Worm (Caenorhabditis elegans) whole organism, L1 larva: ENCODE data around the gene srh-134.
"Not testable (repeated sequence)": the region's sequence is repeated elsewhere in the genome, so short reads cannot be mapped to it uniquely, and the experiment has no call there.

Experiments
- C04F5.9 ChIP-seq: sonication (generic microtip); optimal IDR thresholded peaks from 2 replicates; lab custom pipeline; 2016; ENCODE audit warnings: missing genetic modification characterization, missing compliant biosample characterization
- C16A3.4 ChIP-seq: fragments of 150-350 bp; optimal IDR thresholded peaks from 2 replicates; lab custom pipeline; 2014; ENCODE audit warnings: missing biosample characterization, missing genetic modification characterization
- alr-1 ChIP-seq: fragments of 200-800 bp; sonication (Bioruptor generic); optimal IDR thresholded peaks from 2 replicates; lab custom pipeline; 2018; ENCODE audit warnings: borderline replicate concordance, mild to moderate bottlenecking, missing genetic modification characterization, missing compliant biosample characterization
- ama-1 ChIP-seq: fragments of 150-350 bp; optimal IDR thresholded peaks from 2 replicates; lab custom pipeline; 2014
- ceh-88 ChIP-seq: fragments of 200-800 bp; sonication (Bioruptor generic); IDR thresholded peaks from 2 replicates; pipeline ENCODE4 v1.3.6; 2022; ENCODE audit warnings: missing genetic modification characterization, missing compliant biosample characterization
- ces-1 ChIP-seq: fragments of 150-350 bp; optimal IDR thresholded peaks from 2 replicates; lab custom pipeline; 2014; ENCODE audit warnings: missing biosample characterization, missing genetic modification reagents, missing genetic modification characterization
- efl-1 ChIP-seq, 4 experiments: fragments of 150-350 bp; optimal IDR thresholded peaks in 3 of 4; peaks in 1 of 4; 1 replicate in 1 of 4; 2 replicates in 3 of 4; lab custom pipeline; 2014; ENCODE audit warnings: missing biosample characterization in 2 of 4, missing genetic modification characterization in 2 of 4, missing genetic modification reagents in 2 of 4
- fkh-10 ChIP-seq: sonication (generic microtip); optimal IDR thresholded peaks from 2 replicates; lab custom pipeline; 2017; ENCODE audit warnings: missing biosample characterization, missing genetic modification reagents, missing genetic modification characterization
- fkh-8 ChIP-seq: sonication (generic microtip); optimal IDR thresholded peaks from 2 replicates; lab custom pipeline; 2016; ENCODE audit warnings: mild to moderate bottlenecking, missing genetic modification characterization, missing compliant biosample characterization
- hlh-17 ChIP-seq: fragments of 200-800 bp; sonication (Bioruptor generic); optimal IDR thresholded peaks from 2 replicates; lab custom pipeline; 2018; ENCODE audit warnings: missing genetic modification characterization, mild to moderate bottlenecking, missing compliant biosample characterization, moderate library complexity, borderline replicate concordance
- hlh-4 ChIP-seq: sonication (generic microtip); optimal IDR thresholded peaks from 2 replicates; lab custom pipeline; 2016; ENCODE audit warnings: mild to moderate bottlenecking, missing genetic modification characterization, missing compliant biosample characterization
- irx-1 ChIP-seq: sonication (generic microtip); optimal IDR thresholded peaks from 2 replicates; lab custom pipeline; 2016; ENCODE audit warnings: missing genetic modification characterization, missing compliant biosample characterization
- isw-1 ChIP-seq: fragments of 200-800 bp; sonication (Bioruptor generic); IDR thresholded peaks from 2 replicates; pipeline ENCODE4 v1.3.6; 2022; ENCODE audit warnings: missing genetic modification characterization, missing compliant biosample characterization
- jun-1 ChIP-seq: fragments of 150-350 bp; optimal IDR thresholded peaks from 2 replicates; lab custom pipeline; 2014; ENCODE audit warnings: missing biosample characterization, missing genetic modification reagents, missing genetic modification characterization
- lin-13 ChIP-seq: fragments of 150-350 bp; optimal IDR thresholded peaks from 2 replicates; lab custom pipeline; 2014; ENCODE audit warnings: missing biosample characterization, missing genetic modification reagents, missing genetic modification characterization
- lin-14 ChIP-seq: fragments of 200-800 bp; sonication (Bioruptor generic); optimal IDR thresholded peaks from 2 replicates; lab custom pipeline; 2018; ENCODE audit warnings: mild to moderate bottlenecking, missing genetic modification characterization, moderate library complexity, missing compliant biosample characterization
- lin-35 ChIP-seq, 2 experiments: fragments of 150-350 bp; optimal IDR thresholded peaks; 2 replicates each; lab custom pipeline; 2014; ENCODE audit warnings: missing biosample characterization in 2 of 2, missing genetic modification characterization in 2 of 2, missing genetic modification reagents in 2 of 2
- lsy-2 ChIP-seq, 2 experiments: fragments of 150-350 bp; optimal IDR thresholded peaks; 2 replicates each; lab custom pipeline; 2014; ENCODE audit warnings: missing biosample characterization in 2 of 2, missing genetic modification characterization in 2 of 2
- mdl-1 ChIP-seq, 2 experiments: fragments of 150-350 bp; optimal IDR thresholded peaks; 2 replicates each; lab custom pipeline; 2014 to 2017; ENCODE audit warnings: missing biosample characterization in 2 of 2, missing genetic modification characterization in 2 of 2, inconsistent platforms in 1 of 2
- nhr-11 ChIP-seq: fragments of 150-350 bp; optimal IDR thresholded peaks from 2 replicates; lab custom pipeline; 2014; ENCODE audit warnings: missing biosample characterization, missing genetic modification characterization
- nhr-19 ChIP-seq: fragments of 200-800 bp; sonication (Bioruptor generic); conservative IDR thresholded peaks from 2 replicates; pipeline ENCODE4 v1.3.6; 2022; ENCODE audit warnings: missing genetic modification characterization, missing compliant biosample characterization
- nhr-47 ChIP-seq: sonication (generic microtip); optimal IDR thresholded peaks from 2 replicates; lab custom pipeline; 2016; ENCODE audit warnings: mild to moderate bottlenecking, missing genetic modification characterization, moderate library complexity, missing compliant biosample characterization
- nhr-90 ChIP-seq: sonication (generic microtip); optimal IDR thresholded peaks from 2 replicates; lab custom pipeline; 2016; ENCODE audit warnings: mild to moderate bottlenecking, missing genetic modification characterization, missing compliant biosample characterization; ENCODE audit not compliant: poor library complexity
- pag-3 ChIP-seq: sonication (generic microtip); optimal IDR thresholded peaks from 2 replicates; lab custom pipeline; 2017; ENCODE audit warnings: missing genetic modification characterization, mild to moderate bottlenecking, missing compliant biosample characterization, antibody characterized with exemption, borderline replicate concordance; ENCODE audit not compliant: insufficient read depth
- pax-3 ChIP-seq: fragments of 200-800 bp; sonication (Bioruptor generic); optimal IDR thresholded peaks from 2 replicates; lab custom pipeline; 2018; ENCODE audit warnings: mild to moderate bottlenecking, missing genetic modification characterization, moderate library complexity, missing compliant biosample characterization
- skn-1 ChIP-seq: fragments of 150-350 bp; optimal IDR thresholded peaks from 2 replicates; lab custom pipeline; 2014; ENCODE audit warnings: missing biosample characterization, missing genetic modification characterization
- snpc-4 ChIP-seq: fragments of 150-350 bp; optimal IDR thresholded peaks from 2 replicates; lab custom pipeline; 2014; ENCODE audit warnings: missing biosample characterization, missing genetic modification characterization
- snu-23 ChIP-seq: sonication (generic microtip); optimal IDR thresholded peaks from 2 replicates; lab custom pipeline; 2016; ENCODE audit warnings: missing genetic modification characterization, missing compliant biosample characterization
- sox-4 ChIP-seq: sonication (generic microtip); optimal IDR thresholded peaks from 2 replicates; lab custom pipeline; 2016; ENCODE audit warnings: missing genetic modification characterization, missing compliant biosample characterization
- swsn-7 ChIP-seq: sonication (generic microtip); optimal IDR thresholded peaks from 2 replicates; lab custom pipeline; 2016; ENCODE audit warnings: missing genetic modification characterization, missing compliant biosample characterization
- tbx-2 ChIP-seq: sonication (generic microtip); optimal IDR thresholded peaks from 2 replicates; lab custom pipeline; 2016; ENCODE audit warnings: missing genetic modification characterization, missing compliant biosample characterization
- tlp-1 ChIP-seq: fragments of 150-350 bp; optimal IDR thresholded peaks from 2 replicates; lab custom pipeline; 2014; ENCODE audit warnings: missing biosample characterization, missing genetic modification characterization
- unc-130 ChIP-seq: fragments of 150-350 bp; optimal IDR thresholded peaks from 2 replicates; lab custom pipeline; 2017; ENCODE audit warnings: missing biosample characterization, missing genetic modification characterization, inconsistent platforms
- unc-86 ChIP-seq: sonication (generic microtip); optimal IDR thresholded peaks from 2 replicates; lab custom pipeline; 2016; ENCODE audit warnings: missing genetic modification characterization, missing compliant biosample characterization
- xbp-1 ChIP-seq: sonication (generic microtip); optimal IDR thresholded peaks from 2 replicates; lab custom pipeline; 2016; ENCODE audit warnings: missing genetic modification characterization, missing compliant biosample characterization
- zag-1 ChIP-seq: fragments of 150-350 bp; optimal IDR thresholded peaks from 2 replicates; lab custom pipeline; 2014; ENCODE audit warnings: missing biosample characterization, missing genetic modification characterization
- ztf-11 ChIP-seq, 2 experiments: sonication (generic microtip); optimal IDR thresholded peaks; 2 replicates each; lab custom pipeline; 2016 to 2017; ENCODE audit warnings: missing genetic modification characterization in 2 of 2, missing biosample characterization in 1 of 2, missing compliant biosample characterization in 1 of 2
- ztf-4 ChIP-seq: fragments of 150-350 bp; optimal IDR thresholded peaks from 2 replicates; lab custom pipeline; 2014; ENCODE audit warnings: missing biosample characterization, missing genetic modification characterization

srh-134 gene

DNA sequence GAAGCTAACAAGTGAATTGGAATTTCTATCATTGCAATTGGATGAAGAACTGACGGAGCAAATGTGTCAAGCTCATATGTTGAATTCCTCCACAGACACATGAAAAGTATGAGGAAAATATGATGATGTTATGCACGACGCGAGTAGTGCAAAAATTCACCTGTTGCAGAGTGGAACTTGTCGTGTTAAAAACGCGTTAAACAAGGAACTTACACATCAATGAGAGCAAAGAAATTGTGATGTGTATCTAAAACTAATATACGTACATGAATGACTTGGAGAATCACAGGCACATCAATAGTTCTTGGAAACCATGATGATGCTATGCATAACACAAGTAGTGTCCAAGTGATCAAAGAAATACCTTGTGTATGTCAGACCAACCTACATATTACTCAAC lies at the start of gene srh-134:
srh-134 (minus strand) TSS at position 101 of the 400 bp plus-strand sequence.
- TF ChIP-seq alr-1 (tag; lab: Kevin White, UChicago) (no peak), nhr-11 (no peak), snu-23 (GFP tag; lab: Kevin White, UChicago) (no peak), isw-1 (GFP tag; lab: Robert Waterston, UW) (no peak), xbp-1 (tag; lab: Kevin White, UChicago) (no peak), unc-130 (tag; lab: Kevin White, UChicago) (no peak), C16A3.4 (tag; lab: Kevin White, UChicago) (no peak), irx-1 (tag; lab: Kevin White, UChicago) (no peak), fkh-10 (GFP tag; lab: Kevin White, UChicago) (no peak), nhr-90 (tag; lab: Kevin White, UChicago) (no peak), tbx-2 (tag; lab: Kevin White, UChicago) (no peak), mdl-1 (tag; optimal IDR thresholded peaks at IDR 0.05; lab: Kevin White, UChicago) (no peak), C04F5.9 (no peak), tlp-1 (tag; lab: Kevin White, UChicago) (no peak), zag-1 (tag; lab: Kevin White, UChicago) (no peak), lin-14 (GFP tag; lab: Kevin White, UChicago) (no peak), hlh-4 (tag; lab: Kevin White, UChicago) (no peak), jun-1 (tag; lab: Kevin White, UChicago) (no peak), sox-4 (tag; lab: Kevin White, UChicago) (no peak)

DNA sequence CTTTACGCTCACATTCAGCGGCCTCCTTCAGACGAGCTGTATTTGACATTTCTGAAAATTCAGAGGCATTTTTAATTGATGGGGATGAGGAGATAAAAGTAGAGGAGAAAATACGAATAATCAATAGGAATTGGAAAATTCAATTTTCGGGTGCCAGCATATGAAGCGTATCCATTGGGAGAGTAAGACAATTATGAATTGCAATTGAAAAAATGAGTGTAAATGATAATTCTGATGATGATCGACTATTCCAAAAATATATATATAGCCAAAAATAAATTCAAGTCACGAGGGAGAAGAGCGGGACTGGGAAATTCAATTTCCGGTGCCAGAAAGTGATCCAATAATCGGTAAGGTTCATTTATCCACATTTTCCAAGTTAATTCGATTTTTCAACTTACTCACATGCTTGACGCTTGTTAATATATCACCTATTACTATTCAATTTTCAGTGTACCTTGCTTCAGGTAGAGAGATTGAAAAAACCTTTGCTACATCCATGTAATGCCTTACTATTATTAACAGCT lies 49.2 kb upstream of the srh-134 start, which contains the start of gene Y59A8B.8:
Y59A8B.8 (minus strand) TSS at position 51 of the 527 bp plus-strand sequence.
- no peak for TF ChIP-seq ztf-11 (tag; optimal IDR thresholded peaks at IDR 0.05; lab: Kevin White, UChicago)
- TF ChIP-seq tlp-1 (tag; lab: Kevin White, UChicago): no peak
- TF ChIP-seq ama-1 (lab: Kevin White, UChicago): no peak
- peak; percentile 57 for TF ChIP-seq fkh-8
- no peak for TF ChIP-seq tbx-2 (tag; lab: Kevin White, UChicago)
- no peak for TF ChIP-seq ces-1 (GFP tag; lab: Kevin White, UChicago)
- no peak for TF ChIP-seq ceh-88 (GFP tag; lab: Robert Waterston, UW)
- peak; percentile 36 for TF ChIP-seq nhr-47 (tag; lab: Kevin White, UChicago)
- TF ChIP-seq lsy-2 (tag; optimal IDR thresholded peaks at IDR 0.05; lab: Kevin White, UChicago): no peak
- TF ChIP-seq pag-3 (tag; lab: Kevin White, UChicago): no peak
- TF ChIP-seq unc-86 (tag; lab: Kevin White, UChicago): no peak
- TF ChIP-seq unc-130 (tag; lab: Kevin White, UChicago): no peak
- TF ChIP-seq efl-1 (optimal IDR thresholded peaks at IDR 0.05; lab: Kevin White, UChicago): no peak
- peak in 1 of 2 experiments; percentile 60 for TF ChIP-seq efl-1 (GFP tag; optimal IDR thresholded peaks at IDR 0.05 in 1 of 2; lab: Kevin White, UChicago)

DNA sequence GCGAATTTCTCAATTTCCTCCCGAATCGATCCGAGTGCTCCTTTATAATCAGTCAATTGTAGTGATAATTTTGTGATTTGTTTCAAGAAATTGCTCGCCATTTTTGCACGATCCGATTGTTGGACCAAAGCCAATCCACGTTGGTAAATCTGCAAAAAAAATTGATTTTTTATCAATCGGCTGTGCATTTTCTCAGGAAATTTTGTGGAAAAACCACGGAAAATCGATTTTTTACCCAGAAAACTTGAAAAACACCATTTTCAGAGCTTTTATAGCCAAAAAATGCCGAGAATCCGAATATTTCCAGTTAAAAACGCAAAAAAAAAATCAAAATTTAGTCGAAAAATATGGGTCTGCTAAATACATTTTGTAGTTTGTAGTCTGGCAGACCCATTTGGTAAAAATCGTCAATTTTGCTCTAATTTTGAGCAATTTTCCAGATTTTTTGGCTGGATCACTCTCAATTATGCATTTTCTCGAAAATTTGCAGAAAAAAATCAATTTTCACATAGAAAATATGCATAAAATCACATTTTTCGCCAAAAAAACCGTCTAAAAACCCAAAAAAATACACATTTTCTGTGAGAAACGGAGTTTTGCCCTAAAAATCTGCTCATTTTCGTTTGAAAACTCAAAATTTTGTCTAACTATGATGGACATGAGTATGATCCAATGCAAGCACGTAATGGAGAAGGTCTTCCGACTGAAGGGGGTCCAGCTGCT lies 38.3 kb upstream of the srh-134 start, which contains the start of the genes Y59A8B.25 and ebp-3:
Y59A8B.25 (minus strand) TSS at position 101 of the 723 bp plus-strand sequence.
ebp-3 (plus strand) TSS at position 673 of the 723 bp plus-strand sequence.
- TF ChIP-seq skn-1 (tag; lab: Kevin White, UChicago); snu-23 (GFP tag; lab: Kevin White, UChicago); mdl-1 (tag; optimal IDR thresholded peaks at IDR 0.05; lab: Kevin White, UChicago): not testable (repeated sequence)

DNA sequence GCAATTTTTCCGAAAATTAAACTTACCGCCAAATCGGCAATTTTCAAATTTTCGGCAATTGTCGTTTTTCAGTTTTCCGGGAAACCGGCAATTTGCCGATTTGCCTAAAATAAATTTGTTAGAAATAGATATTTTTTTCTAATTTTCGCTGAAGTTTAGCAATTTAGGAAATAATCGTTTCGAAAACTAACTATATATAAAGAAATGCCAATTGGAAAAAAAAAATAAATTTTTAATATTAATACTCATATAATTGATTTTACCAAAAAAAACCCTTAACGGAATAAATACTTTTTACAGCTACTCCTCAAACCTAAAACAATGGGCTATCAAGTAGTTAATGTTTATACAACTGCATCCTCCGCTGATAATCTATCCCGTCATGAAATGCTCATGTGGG lies 26.1 kb upstream of the srh-134 start, which contains the start of gene ebp-1:
ebp-1 (plus strand) TSS at position 301 of the 400 bp plus-strand sequence.
- TF ChIP-seq C16A3.4 (tag; lab: Kevin White, UChicago) (no peak), lin-13 (no peak), snpc-4 (tag; lab: Kevin White, UChicago) (no peak), lin-35 (GFP tag; optimal IDR thresholded peaks at IDR 0.05; lab: Kevin White, UChicago) (no peak), hlh-17 (no peak), pax-3 (tag; lab: Kevin White, UChicago) (no peak), alr-1 (tag; lab: Kevin White, UChicago) (no peak), nhr-19 (no peak), ztf-4 (tag; lab: Kevin White, UChicago) (no peak), swsn-7 (tag; lab: Kevin White, UChicago) (no peak), nhr-90 (tag; lab: Kevin White, UChicago) (no peak)
